Worm (Caenorhabditis elegans): ENCODE results near the gene sru-18.

sru-18 gene

ce11 chrIV:12545902-12546301 is 43.8 kb downstream of the sru-18 start:
- TF ChIP-seq elt-2 (tag; optimal IDR thresholded peaks at IDR 0.05) = no peak
- TF ChIP-seq C08G9.2 (tag; optimal IDR thresholded peaks at IDR 0.05) = no peak
- TF ChIP-seq K02D7.2 (tag; optimal IDR thresholded peaks at IDR 0.05) = no peak
- TF ChIP-seq pqm-1 (tag; optimal IDR thresholded peaks at IDR 0.05) = no peak
- no peak for TF ChIP-seq unc-3 (GFP tag; conservative IDR thresholded peaks at IDR 0.05)
- no peak for TF ChIP-seq unc-3 (tag; optimal IDR thresholded peaks at IDR 0.05)
- no peak for TF ChIP-seq ceh-19 (GFP tag; optimal IDR thresholded peaks at IDR 0.05)
- TF ChIP-seq C38D4.7 (GFP tag; optimal IDR thresholded peaks at IDR 0.05) = no peak
- no peak for TF ChIP-seq ceh-14 (tag; optimal IDR thresholded peaks at IDR 0.05)
- no peak for TF ChIP-seq gmeb-2 (tag; optimal IDR thresholded peaks at IDR 0.05)
- TF ChIP-seq fax-1 (tag; optimal IDR thresholded peaks at IDR 0.05) = no peak
- no peak for TF ChIP-seq ceh-48 (tag; optimal IDR thresholded peaks at IDR 0.05)
- TF ChIP-seq ceh-22 (tag; optimal IDR thresholded peaks at IDR 0.05) = no peak

ce11 chrIV:12547824-12548223 is 45.8 kb downstream of the sru-18 start, which contains the start of gene ipmk-1:
TSS of gene ipmk-1 (plus strand) at chrIV:12548124.
- TF ChIP-seq odd-2 (tag; optimal IDR thresholded peaks at IDR 0.05) (no peak), hlh-8 (tag; optimal IDR thresholded peaks at IDR 0.05) (no peak), dve-1 (tag; optimal IDR thresholded peaks at IDR 0.05) (no peak), ceh-31 (tag; optimal IDR thresholded peaks at IDR 0.05) (no peak), fkh-6 (tag; optimal IDR thresholded peaks at IDR 0.05) (no peak), elt-2 (tag; optimal IDR thresholded peaks at IDR 0.05) (no peak), ztf-16 (tag; optimal IDR thresholded peaks at IDR 0.05) (no peak), nfya-1 (tag; optimal IDR thresholded peaks at IDR 0.05) (no peak), F13H6.1 (tag; optimal IDR thresholded peaks at IDR 0.05) (no peak), ceh-6 (GFP tag; optimal IDR thresholded peaks at IDR 0.05) (no peak), ceh-24 (tag; optimal IDR thresholded peaks at IDR 0.05) (no peak), ceh-14 (tag; optimal IDR thresholded peaks at IDR 0.05) (no peak), ceh-19 (GFP tag; optimal IDR thresholded peaks at IDR 0.05) (no peak), sdc-2 (tag; optimal IDR thresholded peaks at IDR 0.05) (no peak)

ce11 chrIV:12549014-12549413 is 47.0 kb downstream of the sru-18 start:
- TF ChIP-seq tbx-2 (tag; optimal IDR thresholded peaks at IDR 0.05) = peak; percentile 7
- TF ChIP-seq hlh-15 (tag; optimal IDR thresholded peaks at IDR 0.05) = no peak

ce11 chrIV:12551944-12552343 is 49.9 kb downstream of the sru-18 start:
- TF ChIP-seq ceh-31 (tag; optimal IDR thresholded peaks at IDR 0.05) = peak; percentile 36
- no peak for TF ChIP-seq unc-86 (tag; optimal IDR thresholded peaks at IDR 0.05)
